Fruit fly (Drosophila melanogaster): ENCODE results near the gene Clp.

The Clp gene

dm6 chr2L:855052-855547 is 35.3 kb downstream of the Clp start, which contains the start of gene CG13949 (continued):
- TF ChIP-seq exex (tag; optimal IDR thresholded peaks at IDR 0.05) (peak; percentile 98), Scr (GFP tag; IDR thresholded peaks at IDR 0.05; ENCODE audit: partially characterized antibody) (peak; percentile 42), Stat92E (GFP tag; optimal IDR thresholded peaks at IDR 0.05) (no peak), corto (GFP tag; optimal IDR thresholded peaks at IDR 0.05) (no peak), CG4404 (GFP tag; IDR thresholded peaks at IDR 0.05) (0 out of 2 replicates have a peak, but pooled peaks have one; percentile 24), CG30403 (GFP tag; optimal IDR thresholded peaks at IDR 0.05) (peak; percentile 70), CG4424 (GFP tag; optimal IDR thresholded peaks at IDR 0.05) (peak; percentile 44), ssp (GFP tag; IDR thresholded peaks at IDR 0.05) (peak; percentile 47), Dfd (GFP tag; optimal IDR thresholded peaks at IDR 0.05) (no peak), sug (tag; optimal IDR thresholded peaks at IDR 0.05) (peak; percentile 44), CG31441 (GFP tag; IDR thresholded peaks at IDR 0.05) (peak; percentile 59), gro (GFP tag; optimal IDR thresholded peaks at IDR 0.05) (peak; percentile 79), Dek (tag; optimal IDR thresholded peaks at IDR 0.05) (peak; percentile 68), HmgD (GFP tag; optimal IDR thresholded peaks at IDR 0.05) (peak; percentile 82), CG2678 (tag; optimal IDR thresholded peaks at IDR 0.05) (peak; percentile 73), CG8944 (GFP tag; optimal IDR thresholded peaks at IDR 0.05) (peak; percentile 31), shn (GFP tag; optimal IDR thresholded peaks at IDR 0.05) (peak; percentile 59), CG15073 (GFP tag; optimal IDR thresholded peaks at IDR 0.05) (no peak), Optix (GFP tag; IDR thresholded peaks at IDR 0.05) (no peak), CG12219 (GFP tag; optimal IDR thresholded peaks at IDR 0.05) (peak; percentile 22), Dref (GFP tag; IDR thresholded peaks at IDR 0.05) (peak; percentile 39; the same call in 1 of the 2 replicates), CG10462 (GFP tag; optimal IDR thresholded peaks at IDR 0.05) (peak; percentile 87), Spps (tag; optimal IDR thresholded peaks at IDR 0.05) (no peak), CG12942 (GFP tag; optimal IDR thresholded peaks at IDR 0.05) (peak; percentile 37), zf30C (GFP tag; optimal IDR thresholded peaks at IDR 0.05) (peak; percentile 85), lbe (GFP tag; optimal IDR thresholded peaks at IDR 0.05) (no peak), CG9876 (GFP tag; optimal IDR thresholded peaks at IDR 0.05) (peak; percentile 17), Blimp-1 (GFP tag; optimal IDR thresholded peaks at IDR 0.05) (peak; percentile 56), CG4820 (GFP tag; optimal IDR thresholded peaks at IDR 0.05) (peak; percentile 17), pros (GFP tag; optimal IDR thresholded peaks at IDR 0.05) (no peak), peb (GFP tag; IDR thresholded peaks at IDR 0.05) (peak; percentile 32; the same call in 1 of the 2 replicates), tna (GFP tag; IDR thresholded peaks at IDR 0.05; ENCODE audit: partially characterized antibody) (peak; percentile 44; the same call in 1 of the 2 replicates), Abd-B (GFP tag; optimal IDR thresholded peaks at IDR 0.05) (peak; percentile 21), nerfin-1 (tag; optimal IDR thresholded peaks at IDR 0.05) (peak; percentile 43), sqz (GFP tag; optimal IDR thresholded peaks at IDR 0.05) (no peak), btn (GFP tag; optimal IDR thresholded peaks at IDR 0.05) (no peak), CG12071 (GFP tag; optimal IDR thresholded peaks at IDR 0.05) (peak; percentile 31), CG16813 (GFP tag; IDR thresholded peaks at IDR 0.05; ENCODE audit: partially characterized antibody) (peak; percentile 57), chif (GFP tag; optimal IDR thresholded peaks at IDR 0.05) (peak; percentile 11 to 66), CG17385 (GFP tag; optimal IDR thresholded peaks at IDR 0.05) (peak; percentile 46), CG31224 (GFP tag; IDR thresholded peaks at IDR 0.05) (peak; percentile 69), sna (GFP tag; IDR thresholded peaks at IDR 0.05; ENCODE audit: partially characterized antibody) (no peak), Trl (optimal IDR thresholded peaks at IDR 0.05) (no peak), Trl (GFP tag; optimal IDR thresholded peaks at IDR 0.05) (peak; percentile 60), CG9797 (GFP tag; optimal IDR thresholded peaks at IDR 0.05) (no peak), ara (GFP tag; IDR thresholded peaks at IDR 0.05) (peak; percentile 49; the same call in 1 of the 2 replicates), cas (GFP tag; IDR thresholded peaks at IDR 0.05) (peak; percentile 34; the same call in 1 of the 2 replicates), dmrt99B (tag; optimal IDR thresholded peaks at IDR 0.05) (peak; percentile 46), CG1602 (GFP tag; optimal IDR thresholded peaks at IDR 0.05) (peak; percentile 16), Camta (GFP tag; optimal IDR thresholded peaks at IDR 0.05) (peak; percentile 4)
